Fruit fly (Drosophila melanogaster): Measurements from ENCODE around the gene CG43290.
A peak's percentile ranks its signal among the peaks of the same experiment; 100 is the strongest.

Gene CG43290

DNA sequence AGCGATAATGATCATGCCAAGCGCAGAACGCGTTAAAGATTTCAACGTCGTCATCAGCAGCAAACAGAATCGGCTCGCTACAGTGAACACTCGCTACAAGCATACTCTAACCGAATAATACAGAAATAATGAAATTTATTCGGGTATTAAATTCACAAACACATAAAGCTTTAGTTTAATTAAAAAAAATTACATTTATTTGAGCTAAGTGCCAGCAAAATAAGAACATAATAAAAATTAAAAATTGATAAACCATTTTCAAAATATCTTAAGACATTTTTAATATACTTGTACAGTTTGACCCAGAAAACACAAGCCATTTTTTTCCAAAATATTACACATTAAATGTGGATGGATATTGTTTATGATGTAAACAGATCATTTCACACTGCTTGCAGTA, 23.2 kb downstream of the CG43290 start:
- no peak for TF ChIP-seq rn (GFP tag; IDR thresholded peaks at IDR 0.05)
- TF ChIP-seq CG14655 (GFP tag; optimal IDR thresholded peaks at IDR 0.05), result peak; percentile 69
- TF ChIP-seq CG34367 (tag; optimal IDR thresholded peaks at IDR 0.05), result peak; percentile 18
- peak; percentile 41 for TF ChIP-seq CG9948 (tag; optimal IDR thresholded peaks at IDR 0.05)
- peak; percentile 37 for TF ChIP-seq CG15710 (tag; optimal IDR thresholded peaks at IDR 0.05)
- TF ChIP-seq gl (tag; optimal IDR thresholded peaks at IDR 0.05), result no peak
- TF ChIP-seq D1 (tag; optimal IDR thresholded peaks at IDR 0.05), result peak; percentile 14
- no peak for TF ChIP-seq EcR (GFP tag; optimal IDR thresholded peaks at IDR 0.05)
- peak; percentile 24 for TF ChIP-seq Snoo (tag; optimal IDR thresholded peaks at IDR 0.05)
- TF ChIP-seq CG8159 (tag; optimal IDR thresholded peaks at IDR 0.05), result peak; percentile 50
- peak; percentile 48 for TF ChIP-seq CG8301 (tag; optimal IDR thresholded peaks at IDR 0.05)
- TF ChIP-seq Pif1A (GFP tag; optimal IDR thresholded peaks at IDR 0.05), result no peak
- no peak for TF ChIP-seq CG17806 (tag; optimal IDR thresholded peaks at IDR 0.05)
- no peak for TF ChIP-seq Ets98B (GFP tag; IDR thresholded peaks at IDR 0.05)

DNA sequence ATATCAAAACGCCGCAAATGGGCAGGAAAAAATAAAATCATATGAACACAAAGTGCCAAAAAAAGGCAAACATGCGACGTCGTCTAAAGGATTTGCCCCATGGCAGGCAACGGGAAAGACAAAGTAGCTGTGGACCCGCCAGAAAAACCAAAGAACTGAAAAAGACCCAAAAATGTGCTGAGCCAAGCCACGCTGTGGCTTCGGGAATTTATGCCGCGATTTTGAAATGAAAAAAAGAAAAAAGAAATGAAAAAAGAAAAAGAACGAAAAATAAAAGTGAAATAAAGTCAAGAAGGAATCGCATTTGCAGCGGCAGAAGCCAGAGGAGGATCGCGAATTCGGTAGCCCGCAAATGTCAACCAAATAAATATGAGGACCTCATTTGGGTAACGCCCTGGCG, 26.8 kb downstream of the CG43290 start:
- TF ChIP-seq Snoo (tag; optimal IDR thresholded peaks at IDR 0.05) (no peak), CG14655 (GFP tag; optimal IDR thresholded peaks at IDR 0.05) (no peak), CG4496 (GFP tag; IDR thresholded peaks at IDR 0.05) (no peak), CG32121 (GFP tag; IDR thresholded peaks at IDR 0.05) (no peak), CG17806 (tag; optimal IDR thresholded peaks at IDR 0.05) (no peak), CG15710 (tag; optimal IDR thresholded peaks at IDR 0.05) (no peak), Ets98B (GFP tag; IDR thresholded peaks at IDR 0.05) (no peak), CG10348 (GFP tag; IDR thresholded peaks at IDR 0.05) (no peak), CG9948 (tag; optimal IDR thresholded peaks at IDR 0.05) (no peak)

DNA sequence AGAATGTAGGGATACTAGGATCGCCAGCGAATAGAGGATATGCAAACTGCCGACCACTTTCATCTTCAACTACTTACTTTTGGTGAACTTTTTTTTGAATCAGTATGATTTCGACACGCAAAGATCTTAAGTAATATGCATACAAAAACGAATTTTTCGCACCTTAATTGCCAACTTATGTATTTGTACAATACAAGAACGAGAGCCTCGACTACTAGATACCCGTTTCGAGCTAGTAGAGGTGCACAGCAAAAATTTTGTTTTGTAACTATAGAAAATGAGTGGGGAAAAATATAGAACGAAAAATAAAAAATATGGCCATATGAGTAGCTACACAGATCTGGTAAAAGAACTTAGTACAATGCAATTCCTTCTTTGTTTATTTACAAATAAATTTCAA, 32.2 kb downstream of the CG43290 start, which contains the start of gene CG10029:
Gene CG10029 (minus strand): TSS at position 101 of the 400 bp plus-strand sequence.
- TF ChIP-seq CG9948 (tag; optimal IDR thresholded peaks at IDR 0.05) (no peak), Ets98B (GFP tag; IDR thresholded peaks at IDR 0.05) (no peak), D1 (tag; optimal IDR thresholded peaks at IDR 0.05) (no peak), CG8301 (tag; optimal IDR thresholded peaks at IDR 0.05) (no peak), CG4496 (GFP tag; IDR thresholded peaks at IDR 0.05) (no peak), CG34367 (tag; optimal IDR thresholded peaks at IDR 0.05) (no peak), CG17806 (tag; optimal IDR thresholded peaks at IDR 0.05) (no peak), gl (tag; optimal IDR thresholded peaks at IDR 0.05) (no peak), Pif1A (GFP tag; optimal IDR thresholded peaks at IDR 0.05) (no peak), CG8159 (tag; optimal IDR thresholded peaks at IDR 0.05) (no peak), Pif1B (GFP tag; optimal IDR thresholded peaks at IDR 0.05) (no peak)

DNA sequence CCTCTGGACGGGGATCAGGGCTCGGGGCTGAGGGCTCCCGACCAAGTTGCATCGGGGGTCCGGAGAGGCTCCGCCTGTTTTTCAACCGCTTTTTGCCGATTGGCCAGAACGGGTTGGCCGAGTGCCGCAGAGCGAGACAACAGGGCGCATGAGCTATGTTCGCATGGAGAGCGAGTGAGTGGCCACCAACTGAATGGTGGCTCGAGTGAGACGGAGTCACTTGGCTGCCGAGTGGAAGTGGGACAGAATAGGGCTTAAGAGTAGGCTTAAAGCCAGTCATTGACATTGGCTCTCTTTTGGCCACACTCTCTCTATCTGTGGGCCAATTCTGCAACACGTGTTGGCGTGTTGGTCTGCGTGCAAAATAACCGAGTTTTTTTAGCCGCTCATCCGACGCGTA, 36.3 kb downstream of the CG43290 start:
- no peak for TF ChIP-seq D1 (tag; optimal IDR thresholded peaks at IDR 0.05)
- peak; percentile 73 for TF ChIP-seq EcR (GFP tag; optimal IDR thresholded peaks at IDR 0.05)
- TF ChIP-seq CG4496 (GFP tag; IDR thresholded peaks at IDR 0.05), result peak; percentile 53; the same call in 2 of the 3 replicates
- TF ChIP-seq CG14655 (GFP tag; optimal IDR thresholded peaks at IDR 0.05), result no peak
- TF ChIP-seq CG9948 (tag; optimal IDR thresholded peaks at IDR 0.05), result no peak
- no peak for TF ChIP-seq CG32121 (GFP tag; IDR thresholded peaks at IDR 0.05)
- TF ChIP-seq fd96Ca (GFP tag; IDR thresholded peaks at IDR 0.05), result no peak
- no peak for TF ChIP-seq Pif1A (GFP tag; optimal IDR thresholded peaks at IDR 0.05)
- no peak for TF ChIP-seq Ets98B (GFP tag; IDR thresholded peaks at IDR 0.05)
- TF ChIP-seq gl (tag; optimal IDR thresholded peaks at IDR 0.05), result no peak
- TF ChIP-seq Snoo (tag; optimal IDR thresholded peaks at IDR 0.05), result no peak
- TF ChIP-seq CG13204 (GFP tag; optimal IDR thresholded peaks at IDR 0.05), result no peak
- no peak for TF ChIP-seq Pif1B (GFP tag; optimal IDR thresholded peaks at IDR 0.05)
- TF ChIP-seq CG15710 (tag; optimal IDR thresholded peaks at IDR 0.05), result no peak
- TF ChIP-seq CG10348 (GFP tag; IDR thresholded peaks at IDR 0.05), result no peak

DNA sequence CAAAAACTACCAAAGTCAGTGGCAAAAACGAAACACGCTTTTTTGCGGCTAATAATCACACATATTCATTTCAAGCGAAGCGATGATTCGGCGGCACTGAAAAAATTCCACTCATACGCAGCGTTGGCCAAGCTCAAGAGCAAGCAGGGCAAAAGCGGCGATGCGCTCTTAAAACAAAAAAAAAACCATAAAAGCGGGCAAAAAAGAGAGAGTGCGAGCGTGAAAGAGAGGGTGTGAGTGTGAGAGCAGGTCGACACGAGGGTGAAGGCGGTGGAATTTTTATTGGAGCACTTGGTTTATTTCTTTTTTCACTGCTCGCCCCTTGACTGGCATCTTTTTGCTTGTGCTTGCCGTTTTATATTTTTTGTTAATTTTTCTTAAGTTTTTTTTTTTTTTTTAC, 38.8 kb downstream of the CG43290 start:
- no peak for TF ChIP-seq CG14655 (GFP tag; optimal IDR thresholded peaks at IDR 0.05)
- TF ChIP-seq CG12605 (GFP tag; IDR thresholded peaks at IDR 0.05), result no peak
- peak; percentile 59; the same call in 2 of the 3 replicates for TF ChIP-seq CG4496 (GFP tag; IDR thresholded peaks at IDR 0.05)
- TF ChIP-seq Pif1B (GFP tag; optimal IDR thresholded peaks at IDR 0.05), result peak; percentile 27
- TF ChIP-seq CG34367 (tag; optimal IDR thresholded peaks at IDR 0.05), result peak; percentile 12
- TF ChIP-seq fd96Ca (GFP tag; IDR thresholded peaks at IDR 0.05), result no peak
- peak; percentile 58 for TF ChIP-seq Pif1A (GFP tag; optimal IDR thresholded peaks at IDR 0.05)
- peak; percentile 47; the same call in 1 of the 2 replicates for TF ChIP-seq Ets98B (GFP tag; IDR thresholded peaks at IDR 0.05)
- no peak for TF ChIP-seq CG9948 (tag; optimal IDR thresholded peaks at IDR 0.05)
- TF ChIP-seq rn (GFP tag; IDR thresholded peaks at IDR 0.05), result peak; percentile 69; the same call in 1 of the 2 replicates
- peak; percentile 34; the same call in 1 of the 2 replicates for TF ChIP-seq CG32121 (GFP tag; IDR thresholded peaks at IDR 0.05)
- no peak for TF ChIP-seq D1 (tag; optimal IDR thresholded peaks at IDR 0.05)

DNA sequence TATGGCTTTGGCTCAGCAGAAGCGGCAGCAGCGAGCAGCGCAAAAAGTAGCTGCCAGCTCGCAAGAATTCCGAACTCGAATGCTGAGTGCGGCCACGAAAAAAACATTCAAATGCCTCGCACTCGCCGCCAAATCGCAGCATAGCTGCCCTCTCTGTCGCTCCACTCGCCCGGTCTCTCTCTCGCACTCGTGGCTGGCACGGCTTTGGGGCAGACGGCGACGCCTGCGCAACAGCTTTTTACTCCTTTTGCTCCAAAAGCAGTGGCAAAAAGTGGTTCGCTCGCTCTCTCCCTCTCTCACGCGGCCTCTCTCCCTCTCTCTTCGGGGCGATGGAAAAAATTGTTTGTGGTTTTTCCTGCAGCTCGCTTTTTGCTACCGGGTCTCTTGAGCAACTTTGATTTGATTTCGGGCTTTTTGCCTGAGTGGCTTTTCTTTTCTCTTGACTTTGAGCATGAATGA, 39.7 kb downstream of the CG43290 start, which contains the start of gene rn:
Gene rn (minus strand): TSS at position 51 of the 459 bp plus-strand sequence.
- TF ChIP-seq CG14655 (GFP tag; optimal IDR thresholded peaks at IDR 0.05) (no peak), CG17806 (tag; optimal IDR thresholded peaks at IDR 0.05) (no peak), rn (GFP tag; IDR thresholded peaks at IDR 0.05) (peak; percentile 59), EcR (GFP tag; optimal IDR thresholded peaks at IDR 0.05) (no peak), fd96Ca (GFP tag; IDR thresholded peaks at IDR 0.05) (peak; percentile 78), gl (tag; optimal IDR thresholded peaks at IDR 0.05) (peak; percentile 49), CG32121 (GFP tag; IDR thresholded peaks at IDR 0.05) (peak; percentile 31; the same call in 1 of the 2 replicates), Snoo (tag; optimal IDR thresholded peaks at IDR 0.05) (peak; percentile 3), CG4496 (GFP tag; IDR thresholded peaks at IDR 0.05) (peak; percentile 79), CG12605 (GFP tag; IDR thresholded peaks at IDR 0.05) (peak; percentile 50; the same call in 1 of the 2 replicates), CG13204 (GFP tag; optimal IDR thresholded peaks at IDR 0.05) (peak; percentile 19), CG15710 (tag; optimal IDR thresholded peaks at IDR 0.05) (peak; percentile 11), Ets98B (GFP tag; IDR thresholded peaks at IDR 0.05) (peak; percentile 36)

All from whole organism, pupa.